Fruit fly (Drosophila melanogaster) whole organism, embryonic: Measurements from ENCODE around the gene RabX4.

Source experiments
- Antp ChIP-seq: fragments of 200-800 bp; sonication (Bioruptor generic); optimal IDR thresholded peaks from 3 replicates; lab custom pipeline; 2016; ENCODE audit warnings: missing biosample characterization, missing genetic modification characterization
- Bdp1 ChIP-seq: fragments of 200-800 bp; sonication (Bioruptor generic); optimal IDR thresholded peaks from 3 replicates; lab custom pipeline; 2016; ENCODE audit warnings: missing biosample characterization, missing genetic modification characterization
- CG10209 ChIP-seq: fragments of 200-800 bp; sonication (Bioruptor generic); optimal IDR thresholded peaks from 3 replicates; lab custom pipeline; 2017; ENCODE audit warnings: missing biosample characterization, mild to moderate bottlenecking, missing genetic modification characterization, missing genetic modification reagents
- CG10431 ChIP-seq: fragments of 200-800 bp; sonication (Bioruptor generic); optimal IDR thresholded peaks from 3 replicates; lab custom pipeline; 2018; ENCODE audit warnings: missing biosample characterization, mild to moderate bottlenecking, missing genetic modification characterization
- CG12236 ChIP-seq: fragments of 200-800 bp; sonication (Bioruptor generic); optimal IDR thresholded peaks from 2 replicates; lab custom pipeline; 2016; ENCODE audit warnings: missing biosample characterization, missing genetic modification characterization
- CG16863 ChIP-seq: fragments of 200-800 bp; sonication (Bioruptor generic); optimal IDR thresholded peaks from 3 replicates; lab custom pipeline; 2016; ENCODE audit warnings: missing biosample characterization, missing genetic modification characterization
- CG17186 ChIP-seq: fragments of 200-800 bp; sonication (Bioruptor generic); optimal IDR thresholded peaks from 3 replicates; lab custom pipeline; 2017; ENCODE audit warnings: missing biosample characterization, missing genetic modification reagents, missing genetic modification characterization
- CG1792 ChIP-seq: fragments of 200-800 bp; sonication (Bioruptor generic); optimal IDR thresholded peaks from 2 replicates; lab custom pipeline; 2016; ENCODE audit warnings: missing biosample characterization, missing genetic modification characterization
- CG18011 ChIP-seq: fragments of 200-800 bp; sonication (Bioruptor generic); optimal IDR thresholded peaks from 2 replicates; lab custom pipeline; 2017; ENCODE audit warnings: missing biosample characterization, missing genetic modification characterization, mild to moderate bottlenecking, moderate library complexity, missing genotype
- CG18619 ChIP-seq: fragments of 200-800 bp; sonication (Bioruptor generic); optimal IDR thresholded peaks from 3 replicates; lab custom pipeline; 2017; ENCODE audit warnings: missing biosample characterization, mild to moderate bottlenecking, missing genetic modification characterization
- CG3065 ChIP-seq: fragments of 200-800 bp; sonication (Bioruptor generic); optimal IDR thresholded peaks from 2 replicates; lab custom pipeline; 2016; ENCODE audit warnings: missing biosample characterization, missing genetic modification characterization
- CG33557 ChIP-seq: fragments of 200-800 bp; sonication (Bioruptor generic); optimal IDR thresholded peaks from 2 replicates; lab custom pipeline; 2019; ENCODE audit warnings: missing biosample characterization, mild to moderate bottlenecking, missing genetic modification characterization, moderate library complexity
- CG34224 ChIP-seq: fragments of 200-800 bp; sonication (Bioruptor generic); IDR thresholded peaks from 3 replicates; pipeline ENCODE4 v1.3.6; 2022; ENCODE audit warnings: missing biosample characterization, missing genetic modification characterization; ENCODE audit not compliant: partially characterized antibody
- CG5180 ChIP-seq: fragments of 200-800 bp; sonication (Bioruptor generic); optimal IDR thresholded peaks from 3 replicates; lab custom pipeline; 2017; ENCODE audit warnings: missing biosample characterization, missing genetic modification characterization, mild to moderate bottlenecking, moderate library complexity, missing genetic modification reagents
- CG6254 ChIP-seq: fragments of 200-800 bp; sonication (Bioruptor generic); optimal IDR thresholded peaks from 3 replicates; lab custom pipeline; 2017; ENCODE audit warnings: mild to moderate bottlenecking, missing biosample characterization, missing genetic modification reagents, missing genetic modification characterization
- CG6683 ChIP-seq: fragments of 200-800 bp; sonication (Bioruptor generic); optimal IDR thresholded peaks from 2 replicates; lab custom pipeline; 2017; ENCODE audit warnings: missing biosample characterization, mild to moderate bottlenecking, missing genetic modification characterization, missing genetic modification reagents
- CG6854 ChIP-seq: fragments of 200-800 bp; sonication (Bioruptor generic); optimal IDR thresholded peaks from 3 replicates; lab custom pipeline; 2017; ENCODE audit warnings: missing biosample characterization, mild to moderate bottlenecking, missing genetic modification characterization
- CG7928 ChIP-seq: fragments of 200-800 bp; sonication (Bioruptor generic); optimal IDR thresholded peaks from 2 replicates; lab custom pipeline; 2017; ENCODE audit warnings: missing biosample characterization, mild to moderate bottlenecking, missing genetic modification characterization
- CG9797 ChIP-seq: fragments of 200-800 bp; sonication (Bioruptor generic); optimal IDR thresholded peaks from 3 replicates; lab custom pipeline; 2018; ENCODE audit warnings: missing biosample characterization, mild to moderate bottlenecking, missing genetic modification characterization
- CG9932 ChIP-seq: fragments of 200-800 bp; sonication (Bioruptor generic); IDR thresholded peaks from 2 replicates; pipeline ENCODE4 v1.3.6; 2022; ENCODE audit warnings: missing biosample characterization, missing genetic modification characterization
- Camta ChIP-seq: fragments of 200-800 bp; sonication (Bioruptor generic); optimal IDR thresholded peaks from 2 replicates; lab custom pipeline; 2016; ENCODE audit warnings: missing biosample characterization, missing genetic modification characterization
- Doc2 ChIP-seq: fragments of 200-800 bp; sonication (Bioruptor generic); IDR thresholded peaks from 2 replicates; pipeline ENCODE4 v1.3.6; 2022; ENCODE audit warnings: missing biosample characterization, missing genetic modification characterization
- H15 ChIP-seq: fragments of 200-800 bp; sonication (Bioruptor generic); IDR thresholded peaks from 3 replicates; pipeline ENCODE4 v1.3.6; 2022; ENCODE audit warnings: missing biosample characterization, missing genetic modification characterization
- HLH4C ChIP-seq: fragments of 200-800 bp; sonication (Bioruptor generic); IDR thresholded peaks from 3 replicates; pipeline ENCODE4 v1.3.6; 2022; ENCODE audit warnings: missing biosample characterization, missing genetic modification characterization; ENCODE audit not compliant: partially characterized antibody
- Hmx ChIP-seq: fragments of 200-800 bp; sonication (Bioruptor generic); optimal IDR thresholded peaks from 2 replicates; lab custom pipeline; 2016; ENCODE audit warnings: missing biosample characterization, missing genetic modification characterization
- Hsf ChIP-seq: fragments of 200-800 bp; sonication (Bioruptor generic); optimal IDR thresholded peaks from 3 replicates; lab custom pipeline; 2016; ENCODE audit warnings: missing biosample characterization, missing genetic modification characterization
- MTF-1 ChIP-seq: fragments of 200-800 bp; sonication (Bioruptor generic); optimal IDR thresholded peaks from 2 replicates; lab custom pipeline; 2018; ENCODE audit warnings: missing biosample characterization, mild to moderate bottlenecking, missing genetic modification characterization, borderline replicate concordance
- Optix ChIP-seq: fragments of 200-800 bp; sonication (Bioruptor generic); IDR thresholded peaks from 3 replicates; pipeline ENCODE4 v1.3.6; 2022; ENCODE audit warnings: missing biosample characterization, missing genetic modification characterization
- PHDP ChIP-seq: fragments of 200-800 bp; sonication (Bioruptor generic); optimal IDR thresholded peaks from 3 replicates; lab custom pipeline; 2018; ENCODE audit warnings: missing biosample characterization, mild to moderate bottlenecking, missing genetic modification characterization, moderate library complexity
- Side ChIP-seq: fragments of 200-800 bp; sonication (Bioruptor generic); optimal IDR thresholded peaks from 2 replicates; lab custom pipeline; 2016; ENCODE audit warnings: missing biosample characterization, missing genetic modification characterization
- Sox102F ChIP-seq: fragments of 200-800 bp; sonication (Bioruptor generic); optimal IDR thresholded peaks from 2 replicates; lab custom pipeline; 2018; ENCODE audit warnings: missing biosample characterization, mild to moderate bottlenecking, missing genetic modification characterization, moderate library complexity
- Vsx1 ChIP-seq: fragments of 200-800 bp; sonication (Bioruptor generic); optimal IDR thresholded peaks from 2 replicates; lab custom pipeline; 2017; ENCODE audit warnings: missing biosample characterization, mild to moderate bottlenecking, missing genetic modification characterization, missing genetic modification reagents
- bab2 ChIP-seq: fragments of 200-800 bp; sonication (Bioruptor generic); optimal IDR thresholded peaks from 2 replicates; lab custom pipeline; 2016; ENCODE audit warnings: missing biosample characterization, missing genetic modification characterization
- bbx ChIP-seq: fragments of 200-800 bp; sonication (Bioruptor generic); IDR thresholded peaks from 2 replicates; pipeline ENCODE4 v1.3.6; 2022; ENCODE audit warnings: missing biosample characterization, missing genetic modification characterization; ENCODE audit not compliant: partially characterized antibody
- bigmax ChIP-seq: fragments of 200-800 bp; sonication (Bioruptor generic); optimal IDR thresholded peaks from 2 replicates; lab custom pipeline; 2018; ENCODE audit warnings: missing biosample characterization, mild to moderate bottlenecking, missing genetic modification characterization
- eve ChIP-seq, 2 experiments: fragments of >200 bp; optimal IDR thresholded peaks; 2 replicates each; lab custom pipeline; 2017; ENCODE audit warnings: missing biosample characterization in 2 of 2, missing genetic modification characterization in 2 of 2
- gsb-n ChIP-seq: fragments of 200-800 bp; sonication (Bioruptor generic); optimal IDR thresholded peaks from 3 replicates; lab custom pipeline; 2018; ENCODE audit warnings: missing biosample characterization, mild to moderate bottlenecking, missing genetic modification characterization
- jing ChIP-seq: fragments of 200-800 bp; sonication (Bioruptor generic); optimal IDR thresholded peaks from 2 replicates; lab custom pipeline; 2018; ENCODE audit warnings: missing biosample characterization, mild to moderate bottlenecking, missing genetic modification characterization
- nom ChIP-seq: fragments of 200-800 bp; sonication (Bioruptor generic); optimal IDR thresholded peaks from 2 replicates; lab custom pipeline; 2017; ENCODE audit warnings: missing biosample characterization, missing genetic modification characterization, mild to moderate bottlenecking, moderate library complexity, missing genetic modification reagents
- org-1 ChIP-seq: fragments of 200-800 bp; sonication (Bioruptor generic); optimal IDR thresholded peaks from 2 replicates; lab custom pipeline; 2017; ENCODE audit warnings: missing biosample characterization, missing genetic modification characterization
- pb ChIP-seq: fragments of 200-800 bp; sonication (Bioruptor generic); optimal IDR thresholded peaks from 3 replicates; lab custom pipeline; 2016; ENCODE audit warnings: missing biosample characterization, missing genetic modification characterization
- repo ChIP-seq: fragments of 200-800 bp; sonication (Bioruptor generic); optimal IDR thresholded peaks from 2 replicates; lab custom pipeline; 2016; ENCODE audit warnings: missing biosample characterization, missing genetic modification characterization
- sisA ChIP-seq: fragments of 200-800 bp; sonication (Bioruptor generic); IDR thresholded peaks from 2 replicates; pipeline ENCODE4 v1.3.6; 2022; ENCODE audit warnings: missing biosample characterization, missing genetic modification characterization
- ssp ChIP-seq: fragments of 200-800 bp; sonication (Bioruptor generic); IDR thresholded peaks from 2 replicates; pipeline ENCODE4 v1.3.6; 2022; ENCODE audit warnings: missing biosample characterization, missing genetic modification characterization
- tio ChIP-seq: fragments of 200-800 bp; sonication (Bioruptor generic); optimal IDR thresholded peaks from 2 replicates; lab custom pipeline; 2017; ENCODE audit warnings: missing biosample characterization, missing genetic modification characterization, inconsistent platforms
- toy ChIP-seq: fragments of 200-800 bp; sonication (Bioruptor generic); IDR thresholded peaks from 2 replicates; pipeline ENCODE4 v1.3.6; 2022; ENCODE audit warnings: missing biosample characterization, missing genetic modification characterization
- trem ChIP-seq: fragments of 200-800 bp; optimal IDR thresholded peaks from 3 replicates; lab custom pipeline; 2019; ENCODE audit warnings: missing biosample characterization, mild to moderate bottlenecking, missing genetic modification characterization, moderate library complexity
- unc-4 ChIP-seq: fragments of 200-800 bp; sonication (Bioruptor generic); IDR thresholded peaks from 2 replicates; pipeline ENCODE4 v1.3.6; 2022; ENCODE audit warnings: missing biosample characterization, missing genetic modification characterization; ENCODE audit not compliant: partially characterized antibody
- yki ChIP-seq: fragments of >200 bp; optimal IDR thresholded peaks from 3 replicates; lab custom pipeline; 2018

The RabX4 gene

DNA sequence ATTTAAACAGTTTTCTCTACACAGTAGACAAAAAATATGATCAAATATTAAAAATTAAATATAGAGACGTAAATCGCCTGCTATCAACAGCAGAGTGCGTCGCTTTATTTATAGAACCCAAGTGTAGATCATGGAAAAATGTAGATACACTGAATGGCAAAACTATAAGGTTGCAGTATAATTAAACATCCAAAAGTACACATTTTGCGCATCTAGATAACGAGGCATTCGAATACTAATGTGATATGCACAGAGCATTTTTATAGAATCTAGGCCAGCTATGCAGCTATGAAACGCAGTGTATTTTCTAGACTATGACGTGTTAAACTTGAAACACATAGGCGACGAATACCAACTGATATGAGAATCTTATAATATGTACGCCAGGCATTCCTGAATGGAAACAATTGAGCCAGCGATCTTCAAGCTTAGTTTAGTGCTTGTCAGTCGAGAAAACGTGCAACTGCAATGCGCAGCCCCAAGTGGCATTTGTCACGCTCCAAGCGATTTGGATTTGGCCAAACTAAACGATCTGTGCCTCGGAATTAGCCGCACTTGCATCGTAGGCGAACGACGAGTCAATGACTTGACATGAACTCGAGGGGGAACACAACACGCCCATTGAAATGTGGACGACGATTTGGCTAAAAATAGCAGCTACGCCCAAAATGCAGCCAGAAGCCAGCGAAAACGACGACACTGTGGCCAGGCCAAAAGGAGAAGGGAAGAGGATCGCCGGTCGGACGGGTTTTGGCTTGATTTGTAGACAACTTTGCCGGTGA lies 17.2 kb downstream of the RabX4 start (continued):
- TF ChIP-seq bab2 (GFP tag; lab: Kevin White, UChicago) (peak; percentile 86), CG16863 (peak; percentile 85), Antp (GFP tag; lab: Kevin White, UChicago) (peak; percentile 79), gsb-n (peak; percentile 65), CG9932 (GFP tag; lab: Robert Waterston, UW) (peak; percentile 88), org-1 (GFP tag; lab: Kevin White, UChicago) (peak; percentile 85), Hsf (GFP tag; lab: Kevin White, UChicago) (peak; percentile 88), CG18011 (GFP tag; lab: Kevin White, UChicago) (peak; percentile 67), repo (GFP tag; lab: Kevin White, UChicago) (peak; percentile 78), CG6683 (GFP tag; lab: Kevin White, UChicago) (peak; percentile 70), CG12236 (GFP tag; lab: Kevin White, UChicago) (peak; percentile 52), ssp (GFP tag; lab: Robert Waterston, UW) (peak; percentile 70), CG9797 (GFP tag; lab: Kevin White, UChicago) (no peak), CG34224 (GFP tag; lab: Robert Waterston, UW) (no peak), unc-4 (GFP tag; lab: Robert Waterston, UW) (no peak), CG17186 (peak; percentile 33), CG10209 (GFP tag; lab: Kevin White, UChicago) (peak; percentile 86), yki (lab: Kevin White, UChicago) (no peak), bigmax (GFP tag; lab: Kevin White, UChicago) (peak; percentile 17), CG6254 (GFP tag; lab: Kevin White, UChicago) (no peak), Sox102F (peak; percentile 92), Bdp1 (GFP tag; lab: Kevin White, UChicago) (peak; percentile 70), CG10431 (GFP tag; lab: Kevin White, UChicago) (peak; percentile 54), bbx (GFP tag; lab: Robert Waterston, UW) (no peak), MTF-1 (GFP tag; lab: Kevin White, UChicago) (peak; percentile 78), pb (GFP tag; lab: Kevin White, UChicago) (peak; percentile 74), CG33557 (GFP tag; lab: Kevin White, UChicago) (no peak), Vsx1 (GFP tag; lab: Kevin White, UChicago) (peak; percentile 66), Camta (GFP tag; lab: Kevin White, UChicago) (peak; percentile 78), Side (GFP tag; lab: Kevin White, UChicago) (peak; percentile 78), CG7928 (GFP tag; lab: Kevin White, UChicago) (peak; percentile 69), CG6854 (peak; percentile 77), CG1792 (peak; percentile 81), nom (peak; percentile 19), eve (GFP tag; optimal IDR thresholded peaks at IDR 0.05; lab: Kevin White, UChicago) (no peak), trem (tag; lab: Kevin White, UChicago) (peak; percentile 27), H15 (peak; percentile 86), Optix (GFP tag; lab: Robert Waterston, UW) (peak; percentile 89), CG3065 (GFP tag; lab: Kevin White, UChicago) (no peak), tio (GFP tag; lab: Kevin White, UChicago) (peak; percentile 79), toy (peak; percentile 67; the same call in 1 of the 2 replicates), Doc2 (GFP tag; lab: Robert Waterston, UW) (peak; percentile 77), CG18619 (GFP tag; lab: Kevin White, UChicago) (peak; percentile 86), Hmx (GFP tag; lab: Kevin White, UChicago) (peak; percentile 3), PHDP (tag; lab: Kevin White, UChicago) (peak; percentile 92), CG5180 (GFP tag; lab: Kevin White, UChicago) (no peak), jing (GFP tag; lab: Kevin White, UChicago) (peak; percentile 76), sisA (GFP tag; lab: Robert Waterston, UW) (peak; percentile 87), HLH4C (GFP tag; lab: Robert Waterston, UW) (no peak)
